Worm (Caenorhabditis elegans) whole organism, mixed stage, embryonic: ENCODE data around the gene irld-9.

Source experiments
- M03D4.4 ChIP-seq: sonication (generic microtip); optimal IDR thresholded peaks from 2 replicates; lab custom pipeline; 2017; ENCODE audit warnings: mild to moderate bottlenecking, missing genetic modification characterization, missing compliant biosample characterization
- bed-3 ChIP-seq: fragments of 200-800 bp; sonication (Bioruptor generic); optimal IDR thresholded peaks from 3 replicates; lab custom pipeline; 2018; ENCODE audit warnings: mild to moderate bottlenecking, missing genetic modification characterization, moderate library complexity, missing compliant biosample characterization
- blmp-1 ChIP-seq: fragments of 150-350 bp; optimal IDR thresholded peaks from 2 replicates; lab custom pipeline; 2014; ENCODE audit warnings: missing biosample characterization, missing genetic modification characterization
- ceh-43 ChIP-seq: fragments of 200-800 bp; sonication (Bioruptor generic); optimal IDR thresholded peaks from 2 replicates; lab custom pipeline; 2018; ENCODE audit warnings: mild to moderate bottlenecking, missing genetic modification characterization, moderate library complexity, missing compliant biosample characterization
- ceh-83 ChIP-seq: fragments of 200-800 bp; sonication (Bioruptor generic); optimal IDR thresholded peaks from 2 replicates; lab custom pipeline; 2018; ENCODE audit warnings: mild to moderate bottlenecking, missing genetic modification characterization, missing compliant biosample characterization
- ces-1 ChIP-seq: fragments of 150-350 bp; optimal IDR thresholded peaks from 2 replicates; lab custom pipeline; 2014; ENCODE audit warnings: missing biosample characterization, missing genetic modification reagents, missing genetic modification characterization
- cnd-1 ChIP-seq: fragments of 200-800 bp; sonication (Bioruptor generic); optimal IDR thresholded peaks from 2 replicates; lab custom pipeline; 2018; ENCODE audit warnings: mild to moderate bottlenecking, missing genetic modification characterization, missing compliant biosample characterization
- elt-1 ChIP-seq: sonication (generic microtip); optimal IDR thresholded peaks from 2 replicates; lab custom pipeline; 2017; ENCODE audit warnings: missing genetic modification characterization, mild to moderate bottlenecking, missing compliant biosample characterization, antibody characterized with exemption, moderate library complexity, borderline replicate concordance; ENCODE audit not compliant: insufficient read depth
- elt-3 ChIP-seq: fragments of 150-350 bp; optimal IDR thresholded peaks from 2 replicates; lab custom pipeline; 2014; ENCODE audit warnings: missing biosample characterization, missing genetic modification characterization
- flh-1 ChIP-seq: fragments of 200-800 bp; sonication (Bioruptor generic); optimal IDR thresholded peaks from 2 replicates; lab custom pipeline; 2018; ENCODE audit warnings: mild to moderate bottlenecking, missing genetic modification characterization, moderate library complexity, missing compliant biosample characterization
- ham-2 ChIP-seq: fragments of 200-800 bp; sonication (Bioruptor generic); optimal IDR thresholded peaks from 2 replicates; lab custom pipeline; 2018; ENCODE audit warnings: mild to moderate bottlenecking, missing genetic modification characterization, missing compliant biosample characterization
- lin-13 ChIP-seq: fragments of 150-350 bp; optimal IDR thresholded peaks from 2 replicates; lab custom pipeline; 2014; ENCODE audit warnings: missing biosample characterization, missing genetic modification characterization
- lin-32 ChIP-seq: fragments of 200-800 bp; sonication (Bioruptor generic); optimal IDR thresholded peaks from 2 replicates; lab custom pipeline; 2018; ENCODE audit warnings: mild to moderate bottlenecking, missing genetic modification characterization, missing compliant biosample characterization
- lsy-2 ChIP-seq: fragments of 150-350 bp; optimal IDR thresholded peaks from 2 replicates; lab custom pipeline; 2014; ENCODE audit warnings: missing biosample characterization, missing genetic modification characterization
- mab-5 ChIP-seq: fragments of 150-350 bp; optimal IDR thresholded peaks from 2 replicates; lab custom pipeline; 2014; ENCODE audit warnings: missing biosample characterization, missing genetic modification characterization
- mls-2 ChIP-seq: sonication (generic microtip); optimal IDR thresholded peaks from 2 replicates; lab custom pipeline; 2016; ENCODE audit warnings: mild to moderate bottlenecking, missing genetic modification characterization, moderate library complexity, missing compliant biosample characterization
- nhr-12 ChIP-seq: fragments of 150-350 bp; optimal IDR thresholded peaks from 2 replicates; lab custom pipeline; 2014; ENCODE audit warnings: missing biosample characterization, missing genetic modification characterization
- nhr-237 ChIP-seq: fragments of 150-350 bp; optimal IDR thresholded peaks from 2 replicates; lab custom pipeline; 2014; ENCODE audit warnings: missing biosample characterization, missing genetic modification characterization
- nhr-76 ChIP-seq: sonication (generic microtip); optimal IDR thresholded peaks from 2 replicates; lab custom pipeline; 2017; ENCODE audit warnings: missing biosample characterization, missing genetic modification characterization
- pha-4 ChIP-seq: fragments of 150-350 bp; optimal IDR thresholded peaks from 2 replicates; lab custom pipeline; 2018; ENCODE audit warnings: missing biosample characterization, missing genetic modification reagents, missing genetic modification characterization
- sptf-1 ChIP-seq: sonication (generic microtip); optimal IDR thresholded peaks from 2 replicates; lab custom pipeline; 2017; ENCODE audit warnings: mild to moderate bottlenecking, missing genetic modification characterization, moderate library complexity, missing compliant biosample characterization
- tbx-8 ChIP-seq: fragments of 200-800 bp; sonication (Bioruptor generic); optimal IDR thresholded peaks from 2 replicates; lab custom pipeline; 2018; ENCODE audit warnings: mild to moderate bottlenecking, missing genetic modification characterization, moderate library complexity, missing compliant biosample characterization
- unc-120 ChIP-seq: sonication (generic microtip); optimal IDR thresholded peaks from 2 replicates; lab custom pipeline; 2017; ENCODE audit warnings: missing genetic modification characterization, missing compliant biosample characterization; ENCODE audit not compliant: poor library complexity, severe bottlenecking
- unc-39 ChIP-seq: fragments of 150-350 bp; optimal IDR thresholded peaks from 2 replicates; lab custom pipeline; 2014; ENCODE audit warnings: missing biosample characterization, missing genetic modification characterization
- unc-62 ChIP-seq: fragments of 150-350 bp; optimal IDR thresholded peaks from 2 replicates; lab custom pipeline; 2014; ENCODE audit warnings: missing biosample characterization, missing genetic modification reagents, missing genetic modification characterization
- zip-8 ChIP-seq: fragments of 150-350 bp; optimal IDR thresholded peaks from 2 replicates; lab custom pipeline; 2014; ENCODE audit warnings: missing biosample characterization, missing genetic modification characterization

Gene irld-9

DNA sequence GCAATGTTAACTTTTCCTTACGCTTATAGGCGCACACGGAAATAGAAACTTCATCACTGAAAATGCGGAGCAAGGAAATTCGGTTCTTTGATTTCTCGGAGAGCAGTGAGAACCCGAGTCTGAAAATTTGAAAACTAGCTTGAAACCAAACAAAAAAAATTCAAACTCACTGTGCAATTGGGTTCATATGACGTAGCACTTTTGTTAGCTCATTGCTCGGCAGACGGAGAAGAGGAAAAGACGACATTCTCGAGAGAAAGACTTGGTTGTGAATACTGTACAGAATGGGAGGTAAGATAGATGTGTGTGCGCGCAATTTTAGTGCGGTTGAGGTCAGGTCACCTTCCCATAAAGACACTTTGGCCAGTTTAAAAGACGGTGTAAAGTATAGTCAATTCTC lies 11.7 kb upstream of the irld-9 start, which contains the start of the genes F36H5.13 and F36H5.8:
Gene F36H5.13 (minus strand): TSS at position 101 of the 400 bp plus-strand sequence.
Gene F36H5.8 (minus strand): TSS at position 274 of the 400 bp plus-strand sequence.
- TF ChIP-seq zip-8 (tag; lab: Kevin White, UChicago) = no peak

DNA sequence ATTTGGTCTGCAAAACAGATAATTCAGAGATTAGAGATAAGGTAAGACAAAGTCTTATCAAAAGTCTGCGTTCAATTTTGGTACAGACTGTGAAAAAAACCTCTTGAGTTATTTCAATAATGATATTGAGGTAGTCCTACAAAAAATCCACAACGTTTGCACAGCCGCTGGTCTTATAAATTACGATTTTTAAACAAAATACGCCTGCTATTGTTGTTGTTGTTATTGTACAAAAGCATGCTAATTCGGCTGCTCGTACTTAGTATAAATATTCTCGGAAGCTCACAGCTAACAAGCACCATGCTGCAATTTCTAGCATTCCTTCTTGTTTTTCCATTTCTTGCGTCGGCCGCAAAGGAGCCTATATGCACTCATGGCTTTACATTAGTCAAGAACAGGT lies 5.4 kb upstream of the irld-9 start, which contains the start of gene clec-19:
Gene clec-19 (plus strand): TSS at position 301 of the 400 bp plus-strand sequence.
- TF ChIP-seq unc-62 = no peak
- TF ChIP-seq nhr-237 (tag; lab: Kevin White, UChicago) = no peak
- no peak for TF ChIP-seq elt-3 (tag; lab: Kevin White, UChicago)
- no peak for TF ChIP-seq pha-4 (tag; lab: Kevin White, UChicago)
- TF ChIP-seq ceh-43 = no peak

DNA sequence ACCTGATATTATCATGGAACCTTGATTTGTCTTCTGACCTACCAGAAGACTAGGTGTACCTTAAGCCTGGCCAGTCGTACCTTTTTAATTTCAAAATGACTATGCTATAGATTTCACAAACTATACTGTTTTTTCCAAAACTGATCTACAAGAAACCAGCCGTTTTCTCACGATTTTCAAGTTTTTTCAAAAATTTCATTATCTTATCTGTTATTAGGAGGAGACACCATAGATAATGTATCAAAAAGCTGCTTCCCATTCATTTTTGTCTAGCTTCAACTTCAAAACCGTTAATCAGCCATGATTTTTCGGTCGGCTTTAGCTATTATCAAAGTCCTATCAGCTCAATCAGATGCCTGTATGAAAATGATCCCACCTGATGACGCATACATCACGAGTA lies 3.8 kb upstream of the irld-9 start, which contains the start of gene F36H5.12:
Gene F36H5.12 (plus strand): TSS at position 301 of the 400 bp plus-strand sequence.
- TF ChIP-seq cnd-1 (no peak), bed-3 (GFP tag; lab: Kevin White, UChicago) (no peak), unc-62 (no peak), mab-5 (tag; lab: Kevin White, UChicago) (no peak), nhr-76 (tag; lab: Kevin White, UChicago) (no peak), ham-2 (GFP tag; lab: Kevin White, UChicago) (no peak), ceh-83 (no peak)

DNA sequence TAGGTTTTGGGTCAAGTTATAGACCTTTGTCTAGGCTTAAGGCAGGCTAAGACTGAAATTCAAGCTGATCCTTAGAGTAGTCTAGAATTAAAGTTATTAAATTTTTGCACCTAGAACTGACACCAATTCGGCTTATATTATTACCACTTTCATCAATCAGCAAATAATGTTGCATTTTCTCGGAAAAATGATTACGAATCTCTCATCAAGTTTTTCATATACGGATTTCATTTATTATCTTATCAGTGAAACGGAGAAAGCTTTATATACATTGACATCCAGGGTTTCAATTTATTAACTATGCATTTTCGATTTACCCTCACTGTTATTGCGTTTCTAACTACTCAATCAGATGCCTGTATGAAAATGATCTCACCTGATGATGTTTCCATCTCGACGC lies 2.5 kb upstream of the irld-9 start, which contains the start of gene K07G6.1:
Gene K07G6.1 (plus strand): TSS at position 301 of the 400 bp plus-strand sequence.
- TF ChIP-seq unc-39 (tag; lab: Kevin White, UChicago) (no peak), nhr-76 (tag; lab: Kevin White, UChicago) (no peak), bed-3 (GFP tag; lab: Kevin White, UChicago) (no peak), unc-120 (tag; lab: Kevin White, UChicago) (no peak)

DNA sequence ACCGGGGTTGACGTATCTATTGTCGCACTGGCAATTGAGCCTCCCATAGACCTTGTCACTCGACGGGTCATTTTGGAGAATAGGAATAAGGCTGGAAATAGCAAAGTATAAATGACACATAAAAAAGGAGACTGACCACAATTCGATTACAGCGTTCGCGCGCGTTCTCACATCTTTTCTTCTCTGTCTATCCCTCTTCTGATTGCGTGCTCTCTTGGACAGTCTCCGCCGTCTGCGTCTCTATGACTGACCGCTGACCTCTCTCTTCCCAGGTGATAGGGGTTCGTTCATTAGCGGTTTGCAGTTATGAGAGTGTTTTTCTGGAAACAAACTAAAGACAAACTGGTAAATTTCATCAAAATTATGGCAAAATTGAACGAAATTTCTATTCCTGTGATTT lies 2.4 kb downstream of the irld-9 start, which contains the start of gene ceh-83:
Gene ceh-83 (minus strand): TSS at position 181 of the 400 bp plus-strand sequence.
- no peak for TF ChIP-seq mab-5 (tag; lab: Kevin White, UChicago)
- TF ChIP-seq lin-13 (tag; lab: Kevin White, UChicago) = no peak
- no peak for TF ChIP-seq pha-4 (tag; lab: Kevin White, UChicago)
- TF ChIP-seq cnd-1 = no peak
- TF ChIP-seq unc-39 (tag; lab: Kevin White, UChicago) = no peak
- TF ChIP-seq sptf-1 = no peak
- TF ChIP-seq ces-1 (GFP tag; lab: Kevin White, UChicago) = no peak
- no peak for TF ChIP-seq nhr-76 (tag; lab: Kevin White, UChicago)
- no peak for TF ChIP-seq lsy-2 (tag; lab: Kevin White, UChicago)
- TF ChIP-seq elt-3 (tag; lab: Kevin White, UChicago) = no peak
- no peak for TF ChIP-seq mls-2
- TF ChIP-seq ceh-83 = no peak
- no peak for TF ChIP-seq lin-32 (GFP tag; lab: Kevin White, UChicago)

DNA sequence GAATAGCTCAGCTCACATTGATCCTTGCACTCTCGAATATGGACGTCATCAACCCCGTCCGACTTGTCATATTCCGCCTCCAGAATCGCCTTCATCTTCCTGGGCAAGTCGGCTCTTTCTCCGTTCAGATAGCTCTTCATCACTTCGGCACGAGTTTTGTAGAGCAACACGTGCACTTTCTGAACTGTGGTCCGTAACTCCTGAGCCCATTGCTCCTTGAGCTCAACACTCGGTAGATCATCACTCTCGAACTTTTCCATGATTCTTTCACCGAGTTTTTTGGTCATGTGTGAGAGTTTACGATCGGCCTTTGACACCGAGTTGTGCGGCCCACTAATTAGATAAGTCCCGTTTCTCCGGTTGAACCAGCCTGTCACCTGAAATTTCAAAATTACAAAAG lies 3.6 kb downstream of the irld-9 start:
- TF ChIP-seq nhr-237 (tag; lab: Kevin White, UChicago) (no peak), nhr-76 (tag; lab: Kevin White, UChicago) (no peak), tbx-8 (GFP tag; lab: Kevin White, UChicago) (no peak), unc-39 (tag; lab: Kevin White, UChicago) (no peak), elt-1 (tag; lab: Kevin White, UChicago) (no peak), lin-32 (GFP tag; lab: Kevin White, UChicago) (no peak), nhr-12 (no peak), unc-62 (no peak), M03D4.4 (tag; lab: Kevin White, UChicago) (no peak), lsy-2 (tag; lab: Kevin White, UChicago) (no peak), flh-1 (no peak), ham-2 (GFP tag; lab: Kevin White, UChicago) (no peak)
- TF ChIP-seq, all 35 proteins: peak for 0

DNA sequence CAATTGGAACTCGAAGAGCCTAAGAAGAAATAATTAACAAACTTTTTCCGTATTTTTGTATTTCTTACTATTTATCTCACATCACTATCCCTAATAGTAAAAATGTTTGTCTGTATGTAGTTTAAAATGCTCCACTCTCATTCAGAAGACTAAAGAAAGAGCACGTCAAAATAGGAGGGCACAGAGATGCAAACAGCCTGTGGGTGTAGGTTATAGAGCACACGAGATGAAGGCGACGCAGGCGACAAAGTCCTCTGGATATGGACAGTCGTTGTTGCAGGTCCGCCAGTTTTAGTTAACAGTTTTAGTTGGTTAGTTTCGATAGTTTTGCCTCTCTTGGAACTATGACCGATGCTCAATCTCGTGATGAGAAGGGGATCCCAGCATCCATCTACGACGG lies 6.8 kb downstream of the irld-9 start, which contains the start of gene ceh-82:
Gene ceh-82 (plus strand): TSS at position 301 of the 400 bp plus-strand sequence.
- TF ChIP-seq mls-2 (no peak), blmp-1 (tag; lab: Kevin White, UChicago) (no peak)
- TF ChIP-seq, all 35 proteins: peak for 0
